Worm (Caenorhabditis elegans): ENCODE results near the gene T25D10.4.

DNA sequence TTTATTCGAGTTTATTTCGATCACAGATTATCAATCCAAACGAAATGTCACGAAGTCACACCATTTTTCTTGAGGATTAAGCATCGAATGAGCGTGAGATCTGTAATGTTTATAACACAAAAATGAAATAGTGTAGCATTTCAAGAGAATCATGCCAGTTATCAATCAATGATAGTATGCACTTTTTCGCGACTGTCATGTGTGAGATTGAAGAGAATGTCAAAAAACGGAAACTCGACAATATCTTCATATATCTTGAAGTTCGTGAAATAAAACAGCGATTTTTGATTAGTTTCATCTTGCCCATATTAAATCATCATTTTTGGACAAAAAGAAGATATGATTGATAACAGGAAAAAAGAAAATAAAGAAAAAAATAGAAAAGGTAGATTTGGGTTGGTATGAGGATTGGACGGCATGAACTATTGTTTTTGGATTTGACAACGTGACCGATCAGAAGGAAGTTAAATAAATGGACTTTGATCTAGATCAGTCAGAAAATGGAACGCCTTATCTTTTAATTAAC is 31.0 kb downstream of the T25D10.4 start:
- no peak for TF ChIP-seq ztf-4 (tag; optimal IDR thresholded peaks at IDR 0.05)
- TF ChIP-seq nhr-6 (tag; optimal IDR thresholded peaks at IDR 0.05), result no peak
